Worm (Caenorhabditis elegans) whole organism, L4 larva: ENCODE results near the gene glb-21.

Experiments
- D1046.2 ChIP-seq: fragments of 200-800 bp; sonication (Bioruptor generic); IDR thresholded peaks from 2 replicates; pipeline ENCODE4 v1.3.6; 2022; ENCODE audit warnings: missing genetic modification characterization, missing compliant biosample characterization
- F49E8.2 ChIP-seq: sonication (generic microtip); optimal IDR thresholded peaks from 2 replicates; lab custom pipeline; 2016; ENCODE audit warnings: missing compliant biosample characterization, mild to moderate bottlenecking, missing genetic modification characterization, borderline replicate concordance
- T20F7.1 ChIP-seq: fragments of 200-800 bp; sonication (Bioruptor generic); optimal IDR thresholded peaks from 2 replicates; lab custom pipeline; 2018; ENCODE audit warnings: mild to moderate bottlenecking, missing genetic modification characterization, missing compliant biosample characterization
- Y105C5A.15 ChIP-seq: fragments of 200-800 bp; sonication (Bioruptor generic); IDR thresholded peaks from 2 replicates; pipeline ENCODE4 v1.3.6; 2022; ENCODE audit warnings: missing genetic modification characterization, missing compliant biosample characterization
- Y75B8A.6 ChIP-seq: fragments of 200-800 bp; sonication (Bioruptor generic); IDR thresholded peaks from 2 replicates; pipeline ENCODE4 v1.3.6; 2022; ENCODE audit warnings: missing genetic modification reagents, missing genetic modification characterization, missing compliant biosample characterization
- aha-1 ChIP-seq: fragments of 150-350 bp; peaks from one replicate; lab custom pipeline; 2014; ENCODE audit warnings: missing biosample characterization, missing genetic modification characterization
- attf-4 ChIP-seq: sonication (generic microtip); optimal IDR thresholded peaks from 3 replicates; lab custom pipeline; 2017; ENCODE audit warnings: missing biosample characterization, missing genetic modification characterization
- ceh-20 ChIP-seq: fragments of 200-800 bp; sonication (Bioruptor generic); IDR thresholded peaks from 2 replicates; pipeline ENCODE4 v1.3.6; 2022; ENCODE audit warnings: missing genetic modification reagents, missing genetic modification characterization, missing compliant biosample characterization
- ceh-44 ChIP-seq: fragments of 200-800 bp; sonication (Bioruptor generic); IDR thresholded peaks from 2 replicates; pipeline ENCODE4 v1.3.6; 2022; ENCODE audit warnings: missing genetic modification reagents, missing genetic modification characterization, missing compliant biosample characterization
- ceh-62 ChIP-seq: sonication (generic microtip); optimal IDR thresholded peaks from 2 replicates; lab custom pipeline; 2017; ENCODE audit warnings: missing biosample characterization, missing genetic modification characterization
- ces-1 ChIP-seq: fragments of 150-350 bp; sonication (generic microtip); optimal IDR thresholded peaks from 4 replicates; lab custom pipeline; 2014; ENCODE audit warnings: missing biosample characterization, missing genetic modification reagents, missing genetic modification characterization
- cey-2 ChIP-seq: sonication (generic microtip); optimal IDR thresholded peaks from 3 replicates; lab custom pipeline; 2017; ENCODE audit warnings: missing genetic modification characterization, mild to moderate bottlenecking, missing compliant biosample characterization, antibody characterized with exemption, borderline replicate concordance; ENCODE audit not compliant: insufficient read depth
- ctbp-1 ChIP-seq: fragments of 200-800 bp; sonication (Bioruptor generic); IDR thresholded peaks from 2 replicates; pipeline ENCODE4 v1.3.6; 2022; ENCODE audit warnings: missing genetic modification reagents, missing genetic modification characterization, missing compliant biosample characterization
- daf-16 ChIP-seq, 3 experiments: sonication (generic microtip); optimal IDR thresholded peaks; 2 replicates each; lab custom pipeline; 2016 to 2017; ENCODE audit warnings: missing genetic modification characterization in 3 of 3, missing genetic modification reagents in 3 of 3, mild to moderate bottlenecking in 2 of 3, missing compliant biosample characterization in 2 of 3, missing biosample characterization in 1 of 3, moderate library complexity in 1 of 3
- dmd-6 ChIP-seq: fragments of 200-800 bp; sonication (Bioruptor generic); IDR thresholded peaks from 2 replicates; pipeline ENCODE4 v1.3.6; 2022; ENCODE audit warnings: missing genetic modification reagents, missing genetic modification characterization, missing compliant biosample characterization
- dmd-8 ChIP-seq: fragments of 200-800 bp; sonication (Bioruptor generic); IDR thresholded peaks from 2 replicates; pipeline ENCODE4 v1.3.6; 2022; ENCODE audit warnings: missing genetic modification characterization, missing compliant biosample characterization
- dve-1 ChIP-seq: sonication (generic microtip); optimal IDR thresholded peaks from 2 replicates; lab custom pipeline; 2017; ENCODE audit warnings: antibody characterized with exemption, mild to moderate bottlenecking, missing genetic modification characterization, missing compliant biosample characterization; ENCODE audit not compliant: insufficient read depth
- fkh-10 ChIP-seq: fragments of 150-350 bp; optimal IDR thresholded peaks from 2 replicates; lab custom pipeline; 2014; ENCODE audit warnings: missing biosample characterization, missing genetic modification reagents, missing genetic modification characterization
- hlh-11 ChIP-seq: fragments of 200-800 bp; sonication (Bioruptor generic); optimal IDR thresholded peaks from 2 replicates; lab custom pipeline; 2018; ENCODE audit warnings: mild to moderate bottlenecking, missing genetic modification characterization, missing compliant biosample characterization
- jun-1 ChIP-seq: fragments of 150-350 bp; optimal IDR thresholded peaks from 2 replicates; lab custom pipeline; 2014; ENCODE audit warnings: missing biosample characterization, missing genetic modification reagents, missing genetic modification characterization
- lin-1 ChIP-seq: fragments of 200-800 bp; sonication (Bioruptor generic); IDR thresholded peaks from 2 replicates; pipeline ENCODE4 v1.3.6; 2022; ENCODE audit warnings: missing genetic modification reagents, missing genetic modification characterization, missing compliant biosample characterization
- lin-29 ChIP-seq: fragments of 200-800 bp; sonication (Bioruptor generic); IDR thresholded peaks from 2 replicates; pipeline ENCODE4 v1.3.6; 2022; ENCODE audit warnings: missing genetic modification reagents, missing genetic modification characterization, missing compliant biosample characterization
- lin-39 ChIP-seq: fragments of 150-350 bp; optimal IDR thresholded peaks from 2 replicates; lab custom pipeline; 2014; ENCODE audit warnings: missing biosample characterization, missing genetic modification reagents, missing genetic modification characterization
- lir-3 ChIP-seq: sonication (generic microtip); optimal IDR thresholded peaks from 2 replicates; lab custom pipeline; 2016; ENCODE audit warnings: mild to moderate bottlenecking, missing genetic modification characterization, missing compliant biosample characterization
- mdl-1 ChIP-seq, 2 experiments: fragments of 150-350 bp in 1 of 2; sonication (generic microtip) in 1 of 2; optimal IDR thresholded peaks; 2 replicates each; lab custom pipeline; 2014 to 2017; ENCODE audit warnings: missing biosample characterization in 2 of 2, missing genetic modification characterization in 2 of 2
- mes-2 ChIP-seq: sonication (generic microtip); optimal IDR thresholded peaks from 2 replicates; lab custom pipeline; 2016; ENCODE audit warnings: missing genotype, mild to moderate bottlenecking, missing genetic modification characterization, missing compliant biosample characterization; ENCODE audit not compliant: poor library complexity, severe bottlenecking
- nhr-11 ChIP-seq: fragments of 150-350 bp; optimal IDR thresholded peaks from 2 replicates; lab custom pipeline; 2014; ENCODE audit warnings: missing biosample characterization, missing genetic modification characterization
- nhr-237 ChIP-seq: sonication (generic microtip); optimal IDR thresholded peaks from 2 replicates; lab custom pipeline; 2017; ENCODE audit warnings: missing biosample characterization, missing genetic modification characterization
- nhr-28 ChIP-seq: fragments of 150-350 bp; optimal IDR thresholded peaks from 2 replicates; lab custom pipeline; 2014; ENCODE audit warnings: missing biosample characterization, missing genetic modification characterization
- nhr-48 ChIP-seq: sonication (generic microtip); optimal IDR thresholded peaks from 2 replicates; lab custom pipeline; 2016; ENCODE audit warnings: mild to moderate bottlenecking, missing genetic modification characterization, missing compliant biosample characterization
- pha-4 ChIP-seq, 2 experiments: fragments of 150-350 bp in 1 of 2; fragments of 200-800 bp in 1 of 2; sonication (Bioruptor generic) in 1 of 2; IDR thresholded peaks in 1 of 2; optimal IDR thresholded peaks in 1 of 2; 2 replicates each; pipeline versions ENCODE4 v1.3.6 to Lab custom; 2014 to 2022; ENCODE audit warnings: missing genetic modification characterization in 2 of 2, missing genetic modification reagents in 2 of 2, missing biosample characterization in 1 of 2, missing compliant biosample characterization in 1 of 2
- pqm-1 ChIP-seq: sonication (generic microtip); optimal IDR thresholded peaks from 2 replicates; lab custom pipeline; 2017; ENCODE audit warnings: missing biosample characterization, missing genetic modification characterization
- rbr-2 ChIP-seq: sonication (generic microtip); optimal IDR thresholded peaks from 2 replicates; lab custom pipeline; 2016; ENCODE audit warnings: missing genotype, missing genetic modification characterization, missing compliant biosample characterization
- sdz-12 ChIP-seq: fragments of 200-800 bp; sonication (Bioruptor generic); optimal IDR thresholded peaks from 2 replicates; lab custom pipeline; 2018; ENCODE audit warnings: mild to moderate bottlenecking, missing genetic modification characterization, missing compliant biosample characterization
- spr-3 ChIP-seq: fragments of 200-800 bp; sonication (Bioruptor generic); optimal IDR thresholded peaks from 2 replicates; lab custom pipeline; 2018; ENCODE audit warnings: mild to moderate bottlenecking, missing genetic modification characterization, missing compliant biosample characterization
- unc-62 ChIP-seq, 3 experiments: fragments of 150-350 bp in 1 of 3; sonication (generic microtip); optimal IDR thresholded peaks in 2 of 3; peaks in 1 of 3; 1 replicate in 1 of 3; 2 replicates in 2 of 3; lab custom pipeline; 2014 to 2017; ENCODE audit warnings: missing biosample characterization in 3 of 3, missing genetic modification characterization in 3 of 3, missing genetic modification reagents in 3 of 3, missing genotype in 1 of 3
- zag-1 ChIP-seq: fragments of 150-350 bp; optimal IDR thresholded peaks from 2 replicates; lab custom pipeline; 2014; ENCODE audit warnings: missing biosample characterization, missing genetic modification characterization
- zfp-2 ChIP-seq: sonication (generic microtip); optimal IDR thresholded peaks from 2 replicates; lab custom pipeline; 2016; ENCODE audit warnings: mild to moderate bottlenecking, missing genetic modification characterization, missing compliant biosample characterization
- zip-2 ChIP-seq: fragments of 150-350 bp; optimal IDR thresholded peaks from 2 replicates; lab custom pipeline; 2014; ENCODE audit warnings: missing biosample characterization, missing genetic modification characterization
- ztf-7 ChIP-seq: fragments of 150-350 bp; optimal IDR thresholded peaks from 2 replicates; lab custom pipeline; 2014; ENCODE audit warnings: missing biosample characterization, missing genetic modification characterization

glb-21 gene

DNA sequence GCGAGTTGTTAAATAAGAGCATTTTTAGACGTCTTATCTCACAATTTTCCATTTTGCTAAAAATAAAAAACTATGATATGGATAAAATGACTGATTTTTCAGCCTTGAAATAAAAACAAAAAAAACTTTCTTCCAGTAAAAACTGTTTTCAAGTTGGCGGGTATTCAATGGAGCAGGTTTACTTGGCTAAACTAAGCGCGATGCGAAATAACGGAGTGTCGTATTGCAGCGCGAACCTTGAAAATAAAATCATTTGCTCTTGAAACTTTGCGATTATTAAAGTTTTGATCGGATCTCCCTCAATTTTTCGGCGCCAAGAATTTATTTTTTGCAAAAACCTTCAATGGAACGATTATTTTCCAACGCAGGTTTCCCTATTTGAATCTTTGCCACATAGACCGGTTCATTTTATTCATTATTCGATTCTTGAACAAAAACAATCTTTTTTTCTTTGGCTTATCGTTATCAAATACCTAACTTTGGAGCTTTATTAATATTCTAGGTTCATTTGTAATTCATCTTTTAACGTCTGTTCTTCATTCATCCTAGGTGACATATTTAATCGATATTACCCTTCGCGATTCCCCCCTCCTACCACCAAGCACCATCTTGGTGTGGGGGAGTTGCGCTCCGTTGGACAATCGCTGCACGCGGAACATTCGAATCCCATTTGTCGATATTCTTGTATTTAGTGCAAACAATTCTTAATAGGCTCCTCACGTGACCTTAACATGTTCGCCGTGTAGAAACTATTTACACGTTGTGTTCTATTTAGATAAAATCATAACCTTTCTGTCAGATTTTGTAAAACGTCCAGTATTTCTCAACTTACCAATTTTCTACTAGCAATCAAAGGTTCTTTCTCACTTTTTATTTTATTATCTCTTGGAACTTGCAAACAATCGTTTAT lies 23.2 kb upstream of the glb-21 start, which contains the start of the genes orc-5 and cyb-1 (continued):
- no peak for TF ChIP-seq zfp-2 (tag; lab: Kevin White, UChicago)
- TF ChIP-seq rbr-2 (tag; lab: Kevin White, UChicago): no peak
- TF ChIP-seq T20F7.1 (GFP tag; lab: Kevin White, UChicago): peak; percentile 99
- peak in 1 of 2 experiments; percentile 92 for TF ChIP-seq unc-62 (GFP tag; optimal IDR thresholded peaks at IDR 0.05 in 1 of 2; lab: Kevin White, UChicago)
- TF ChIP-seq unc-62 (tag; optimal IDR thresholded peaks at IDR 0.05; lab: Kevin White, UChicago): no peak
- TF ChIP-seq D1046.2 (GFP tag; lab: Robert Waterston, UW): no peak
- TF ChIP-seq mes-2 (tag; lab: Kevin White, UChicago): peak; percentile 87
- TF ChIP-seq sdz-12 (GFP tag; lab: Kevin White, UChicago): no peak
- no peak for TF ChIP-seq pqm-1 (tag; lab: Kevin White, UChicago)
- TF ChIP-seq daf-16 (GFP tag; optimal IDR thresholded peaks at IDR 0.05; lab: Kevin White, UChicago): no peak
- TF ChIP-seq daf-16 (tag; optimal IDR thresholded peaks at IDR 0.05; lab: Kevin White, UChicago): peak; percentile 44
- no peak for TF ChIP-seq ces-1 (GFP tag; lab: Kevin White, UChicago)
- no peak for TF ChIP-seq jun-1
- TF ChIP-seq aha-1 (tag; lab: Kevin White, UChicago): peak; percentile 94
- TF ChIP-seq dmd-6 (GFP tag; lab: Robert Waterston, UW): peak; percentile 22; the same call in 1 of the 2 replicates
- TF ChIP-seq zag-1 (tag; lab: Kevin White, UChicago): no peak
- TF ChIP-seq hlh-11: peak; percentile 9
- no peak for TF ChIP-seq lir-3 (tag; lab: Kevin White, UChicago)
- TF ChIP-seq nhr-11 (tag; lab: Kevin White, UChicago): no peak
- no peak for TF ChIP-seq zip-2 (tag; lab: Kevin White, UChicago)
- TF ChIP-seq Y105C5A.15 (GFP tag; lab: Robert Waterston, UW): no peak
- no peak for TF ChIP-seq nhr-28 (tag; lab: Kevin White, UChicago)
- TF ChIP-seq ceh-44 (GFP tag; lab: Robert Waterston, UW): no peak
- no peak for TF ChIP-seq ztf-7 (tag; lab: Kevin White, UChicago)
- TF ChIP-seq F49E8.2 (tag; lab: Kevin White, UChicago): no peak
- TF ChIP-seq dmd-8 (GFP tag; lab: Robert Waterston, UW): no peak
- no peak for TF ChIP-seq dve-1 (tag; lab: Kevin White, UChicago)
- TF ChIP-seq ceh-62 (tag; lab: Kevin White, UChicago): no peak
- no peak for TF ChIP-seq lin-39 (tag; lab: Kevin White, UChicago)
- TF ChIP-seq nhr-237 (tag; lab: Kevin White, UChicago): no peak
- no peak for TF ChIP-seq ceh-20
- peak in 1 of 2 experiments; percentile 8 for TF ChIP-seq mdl-1 (tag; optimal IDR thresholded peaks at IDR 0.05; lab: Kevin White, UChicago)
- TF ChIP-seq pha-4 (GFP tag; IDR thresholded peaks at IDR 0.05; lab: Robert Waterston, UW): no peak
- no peak for TF ChIP-seq pha-4 (tag; optimal IDR thresholded peaks at IDR 0.05; lab: Kevin White, UChicago)
- TF ChIP-seq lin-29 (GFP tag; lab: Robert Waterston, UW): no peak
- TF ChIP-seq lin-1 (GFP tag; lab: Robert Waterston, UW): no peak
- no peak for TF ChIP-seq Y75B8A.6
- no peak for TF ChIP-seq fkh-10 (GFP tag; lab: Kevin White, UChicago)
- TF ChIP-seq nhr-48 (tag; lab: Kevin White, UChicago): no peak
- no peak for TF ChIP-seq cey-2
- TF ChIP-seq ctbp-1 (GFP tag; lab: Robert Waterston, UW): no peak
- no peak for TF ChIP-seq attf-4 (tag; lab: Kevin White, UChicago)
- TF ChIP-seq spr-3 (GFP tag; lab: Kevin White, UChicago): no peak
- TF ChIP-seq, all 104 proteins: peak for 17
